Worm (Caenorhabditis elegans): ENCODE data around the gene sdz-13.

Gene sdz-13

DNA sequence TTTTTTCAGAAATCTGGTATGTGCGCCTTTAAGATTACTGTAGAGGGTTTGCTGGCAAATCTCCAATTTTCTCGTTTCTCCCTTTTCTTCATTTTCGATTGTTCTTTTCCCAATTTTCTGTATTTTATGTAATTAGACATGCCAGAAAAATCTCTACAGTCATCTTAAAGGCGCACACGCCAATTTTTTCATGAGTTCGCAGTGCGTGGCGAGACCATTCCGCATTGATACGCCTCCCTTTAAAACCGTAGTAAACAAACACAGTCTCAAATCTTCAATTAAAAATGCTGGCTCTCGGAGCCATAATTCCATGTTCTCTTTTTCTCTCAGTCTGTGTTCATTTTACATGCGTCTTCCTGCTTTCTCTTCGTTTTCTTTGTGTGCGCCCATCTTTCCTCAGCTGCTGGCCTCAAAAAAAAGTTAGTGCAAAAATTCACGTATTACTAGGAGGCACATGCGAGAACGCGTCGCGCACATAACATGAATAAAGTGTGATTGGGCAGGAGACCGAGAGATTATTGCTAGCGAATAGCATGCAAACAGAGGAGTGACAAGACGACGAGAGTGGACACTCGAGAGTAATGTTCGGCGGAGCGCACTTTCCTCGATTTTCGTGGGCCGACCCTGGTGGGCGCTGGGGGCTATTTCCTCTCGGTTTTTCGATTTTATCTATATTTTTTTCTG is 39.6 kb upstream of the sdz-13 start (continued):
- peak; percentile 93 for TF ChIP-seq lsl-1 (GFP tag; optimal IDR thresholded peaks at IDR 0.05)
- TF ChIP-seq mcd-1 (GFP tag; IDR thresholded peaks at IDR 0.05) = peak; percentile 81
- TF ChIP-seq somi-1 (GFP tag; optimal IDR thresholded peaks at IDR 0.05) = peak; percentile 38
- TF ChIP-seq xnd-1 (tag; optimal IDR thresholded peaks at IDR 0.05) = peak; percentile 70
- TF ChIP-seq zfh-2 (GFP tag; conservative IDR thresholded peaks at IDR 0.05) = peak; percentile 85
- peak in 1 of 3 experiments; percentile 28 for TF ChIP-seq lin-35 (GFP tag; optimal IDR thresholded peaks at IDR 0.05)
- TF ChIP-seq nhr-179 (tag; optimal IDR thresholded peaks at IDR 0.05) = no peak
- peak; percentile 74; the same call in 1 of the 2 replicates for TF ChIP-seq lir-1 (GFP tag; conservative IDR thresholded peaks at IDR 0.05)
- TF ChIP-seq ztf-18 (tag; optimal IDR thresholded peaks at IDR 0.05) = peak; percentile 64
- peak; percentile 74 for TF ChIP-seq B0336.3 (GFP tag; IDR thresholded peaks at IDR 0.05)
- TF ChIP-seq madf-6 (GFP tag; IDR thresholded peaks at IDR 0.05) = peak; percentile 96
- peak; percentile 68 for TF ChIP-seq ceh-91 (GFP tag; IDR thresholded peaks at IDR 0.05)
- TF ChIP-seq K12H6.12 (tag; optimal IDR thresholded peaks at IDR 0.05) = peak; percentile 77

DNA sequence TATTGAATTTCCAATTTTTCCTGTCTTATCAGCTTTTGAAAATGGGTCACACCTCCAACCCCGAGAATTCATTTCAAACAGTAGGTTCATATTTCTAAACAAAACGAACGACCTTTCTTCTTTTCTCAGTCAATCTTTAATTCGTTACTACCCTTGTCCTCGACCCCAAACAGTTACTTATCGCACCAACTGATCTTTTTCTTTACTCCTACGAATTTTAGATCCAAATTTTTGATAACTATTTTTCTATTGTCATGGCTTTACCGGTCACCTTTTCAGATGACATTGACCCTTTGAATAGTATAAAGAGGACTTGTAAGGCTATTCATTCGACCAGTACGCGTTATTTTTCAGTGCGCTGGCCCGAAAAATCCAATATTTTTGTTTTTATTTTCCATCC is 36.7 kb upstream of the sdz-13 start:
- TF ChIP-seq T26A5.8 (tag; optimal IDR thresholded peaks at IDR 0.05) (no peak), lin-54 (GFP tag; optimal IDR thresholded peaks at IDR 0.05) (no peak), D2030.7 (GFP tag; IDR thresholded peaks at IDR 0.05) (no peak), let-607 (tag; optimal IDR thresholded peaks at IDR 0.05) (no peak), nfya-1 (tag; optimal IDR thresholded peaks at IDR 0.05; ENCODE audit: borderline replicate concordance, insufficient read depth) (no peak), K12H6.12 (tag; optimal IDR thresholded peaks at IDR 0.05) (no peak), egl-18 (GFP tag; IDR thresholded peaks at IDR 0.05) (no peak), hlh-12 (tag; optimal IDR thresholded peaks at IDR 0.05) (no peak), bed-1 (GFP tag; IDR thresholded peaks at IDR 0.05) (no peak), F55B11.4 (tag; optimal IDR thresholded peaks at IDR 0.05; ENCODE audit: borderline replicate concordance, insufficient read depth) (no peak), ztf-22 (GFP tag; optimal IDR thresholded peaks at IDR 0.05) (no peak), ztf-6 (GFP tag; IDR thresholded peaks at IDR 0.05) (no peak), B0019.2 (GFP tag; conservative IDR thresholded peaks at IDR 0.05) (no peak), ztf-18 (tag; optimal IDR thresholded peaks at IDR 0.05) (no peak), hmg-20 (GFP tag; IDR thresholded peaks at IDR 0.05) (no peak)

DNA sequence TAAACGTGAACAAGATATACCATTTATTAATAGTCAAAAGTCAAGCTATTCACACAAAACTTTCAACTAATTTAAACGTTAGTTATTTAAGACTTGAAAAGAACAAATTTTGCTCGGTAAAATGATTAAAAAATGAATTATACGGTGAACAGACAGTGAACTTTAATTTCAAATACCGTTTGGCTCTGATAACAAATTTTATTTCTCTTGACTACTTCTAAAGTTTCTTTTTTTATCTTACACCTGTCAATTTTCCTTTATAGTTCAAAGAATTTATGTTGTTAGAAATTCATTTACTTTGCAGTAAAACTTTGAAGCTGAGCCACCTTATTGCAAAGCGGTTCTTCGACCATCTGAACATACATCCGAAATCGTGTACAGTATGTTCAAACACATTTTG is 35.9 kb upstream of the sdz-13 start, which contains the start of gene ZK593.3:
TSS of gene ZK593.3 (plus strand) at position 301 of the 400 bp plus-strand sequence.
- TF ChIP-seq ceh-91 (GFP tag; IDR thresholded peaks at IDR 0.05) (no peak), mel-28 (tag; optimal IDR thresholded peaks at IDR 0.05; ENCODE audit: borderline replicate concordance) (no peak), nhr-80 (tag; optimal IDR thresholded peaks at IDR 0.05) (peak; percentile 4), ets-4 (GFP tag; optimal IDR thresholded peaks at IDR 0.05) (no peak)

DNA sequence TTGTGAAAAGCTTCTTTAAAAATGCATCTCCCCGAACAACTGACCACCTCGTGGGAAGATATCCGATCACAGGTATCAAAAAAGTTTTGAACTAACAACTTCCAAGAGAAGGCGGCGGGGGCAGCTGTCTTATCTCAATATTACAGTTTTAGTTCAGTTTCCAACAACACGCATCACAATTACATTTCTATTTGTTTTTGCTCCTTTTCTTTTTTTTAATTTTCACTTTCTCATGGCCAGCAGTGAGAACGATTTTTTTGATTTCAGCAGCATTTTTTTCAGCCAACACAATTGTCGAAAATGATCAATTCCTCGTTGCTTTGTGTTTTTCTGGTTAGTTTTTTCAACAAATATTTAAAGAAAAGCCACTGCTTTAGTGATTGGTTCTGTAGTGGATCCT is 33.6 kb upstream of the sdz-13 start, which contains the start of gene ZK593.2:
TSS of gene ZK593.2 (plus strand) at position 301 of the 400 bp plus-strand sequence.
- peak; percentile 59 for TF ChIP-seq repo-1 (tag; optimal IDR thresholded peaks at IDR 0.05)
- no peak for TF ChIP-seq ceh-100 (GFP tag; IDR thresholded peaks at IDR 0.05)

DNA sequence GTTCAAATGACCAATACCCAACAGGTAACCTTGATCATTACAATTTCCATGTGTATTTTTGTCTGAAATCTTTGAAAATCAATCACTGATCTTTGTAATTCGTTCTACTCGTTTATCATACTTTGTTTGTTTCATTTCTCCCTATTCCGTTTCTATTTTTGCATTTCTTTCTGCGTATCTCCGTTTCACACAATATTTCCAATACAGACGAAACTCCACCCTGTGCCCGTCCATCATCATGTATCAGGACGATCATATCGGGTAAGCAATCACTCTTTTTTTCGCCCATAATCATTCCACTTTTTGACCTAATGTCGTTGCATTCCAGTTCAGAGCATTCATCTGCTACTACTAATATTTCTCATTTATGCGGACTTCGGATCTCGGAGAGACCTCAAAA is 30.3 kb upstream of the sdz-13 start, which contains the start of gene pyk-2:
TSS of gene pyk-2 (plus strand) at position 206 of the 400 bp plus-strand sequence.
- TF ChIP-seq aptf-3 (GFP tag; IDR thresholded peaks at IDR 0.05) = no peak
- TF ChIP-seq ztf-26 (tag; optimal IDR thresholded peaks at IDR 0.05) = no peak
- TF ChIP-seq cebp-2 (GFP tag; IDR thresholded peaks at IDR 0.05) = no peak
- TF ChIP-seq F37B4.10 (GFP tag; IDR thresholded peaks at IDR 0.05) = no peak
- no peak for TF ChIP-seq F33H1.4 (GFP tag; IDR thresholded peaks at IDR 0.05)
- TF ChIP-seq nhr-80 (tag; optimal IDR thresholded peaks at IDR 0.05) = peak; percentile 91
- TF ChIP-seq hmg-1.2 (GFP tag; IDR thresholded peaks at IDR 0.05) = peak; percentile 62
- TF ChIP-seq dpff-1 (tag; optimal IDR thresholded peaks at IDR 0.05) = no peak
- no peak for TF ChIP-seq B0019.2 (GFP tag; conservative IDR thresholded peaks at IDR 0.05)
- no peak for TF ChIP-seq zfh-2 (GFP tag; conservative IDR thresholded peaks at IDR 0.05)
- TF ChIP-seq snpc-1.1 (tag; optimal IDR thresholded peaks at IDR 0.05; ENCODE audit: insufficient read depth) = no peak
- no peak for TF ChIP-seq snpc-1.3 (tag; optimal IDR thresholded peaks at IDR 0.05; ENCODE audit: insufficient read depth)

Measured in whole organism, young adult.